Fruit fly (Drosophila melanogaster): ENCODE results near the gene CG1792.

dm6 chr3R:31592256-31592879, 23.7 kb upstream of the CG1792 start, which contains the start of gene CG1774:
- TF ChIP-seq CTCF (optimal IDR thresholded peaks at IDR 0.05): no peak
- TF ChIP-seq CG8478 (optimal IDR thresholded peaks at IDR 0.05): no peak
